Fruit fly (Drosophila melanogaster): ENCODE results near the gene AIF.

AIF gene

DNA sequence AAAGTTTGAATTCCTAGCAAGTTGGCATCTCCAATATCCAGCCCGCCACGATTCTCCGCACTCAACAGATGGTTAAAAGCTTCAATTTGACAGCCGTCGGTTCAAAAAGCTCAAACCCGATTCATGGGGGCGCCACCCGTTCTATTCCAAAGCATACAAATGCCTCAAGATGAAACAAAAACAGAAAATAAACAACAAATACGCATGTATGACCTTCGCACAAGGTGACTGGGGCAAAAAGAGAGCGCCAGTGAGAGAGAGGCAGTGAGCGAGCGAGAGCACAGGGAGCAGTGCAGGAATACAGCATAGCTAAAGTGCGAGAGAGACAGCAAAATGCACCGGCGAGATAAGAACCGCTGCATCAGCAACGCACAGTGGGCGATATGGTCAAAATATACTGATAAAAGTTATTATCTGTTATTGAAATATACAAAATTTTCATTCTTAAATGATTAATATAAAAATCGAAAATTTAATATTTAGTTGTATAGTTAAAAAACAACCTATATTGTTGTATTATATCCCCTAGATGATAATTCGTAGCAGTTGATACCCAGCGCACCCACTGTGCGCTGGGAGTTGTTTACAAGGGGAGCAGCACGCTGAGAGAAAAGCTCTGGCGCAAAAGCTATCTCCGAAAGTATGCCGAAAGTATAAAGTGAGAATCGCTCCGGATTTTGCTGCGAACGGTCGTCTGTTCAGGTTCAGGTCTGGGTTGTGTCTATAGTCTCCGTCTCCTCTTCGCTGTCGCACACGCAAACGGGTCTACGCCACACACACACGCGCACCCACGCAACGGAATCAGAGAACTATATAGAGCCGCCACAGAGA lies 21.2 kb upstream of the AIF start, which contains the start of gene Glyp (continued):
- TF ChIP-seq tup (GFP tag; optimal IDR thresholded peaks at IDR 0.05) (peak; percentile 90), prd (optimal IDR thresholded peaks at IDR 0.05) (no peak), prd (GFP tag; IDR thresholded peaks at IDR 0.05) (peak; percentile 96), CG13287 (GFP tag; IDR thresholded peaks at IDR 0.05; ENCODE audit: partially characterized antibody) (peak; percentile 68), cwo (GFP tag; optimal IDR thresholded peaks at IDR 0.05) (peak; percentile 97), chn (GFP tag; optimal IDR thresholded peaks at IDR 0.05) (peak; percentile 77), mam (GFP tag; optimal IDR thresholded peaks at IDR 0.05) (peak; percentile 69), zen2 (GFP tag; IDR thresholded peaks at IDR 0.05; ENCODE audit: partially characterized antibody) (0 out of 3 replicates have a peak, but pooled peaks have one; percentile 33), CG12769 (tag; optimal IDR thresholded peaks at IDR 0.05) (peak; percentile 89), Sin3A (optimal IDR thresholded peaks at IDR 0.05) (no peak), hkb (optimal IDR thresholded peaks at IDR 0.05) (no peak), hkb (GFP tag; IDR thresholded peaks at IDR 0.05) (peak; percentile 97), caup (GFP tag; optimal IDR thresholded peaks at IDR 0.05; ENCODE audit: severe bottlenecking) (peak; percentile 98), Spps (tag; optimal IDR thresholded peaks at IDR 0.05) (peak; percentile 91), CG10979 (tag; optimal IDR thresholded peaks at IDR 0.05) (peak; percentile 96), btn (GFP tag; optimal IDR thresholded peaks at IDR 0.05) (peak; percentile 65), nerfin-1 (tag; optimal IDR thresholded peaks at IDR 0.05) (peak; percentile 95), CG30020 (tag; optimal IDR thresholded peaks at IDR 0.05) (peak; percentile 84), salm (tag; optimal IDR thresholded peaks at IDR 0.05) (peak; percentile 96), Bgb (GFP tag; IDR thresholded peaks at IDR 0.05; ENCODE audit: partially characterized antibody) (peak; percentile 36; the same call in 1 of the 2 replicates), trem (tag; optimal IDR thresholded peaks at IDR 0.05) (peak; percentile 98), bab2 (GFP tag; optimal IDR thresholded peaks at IDR 0.05) (peak; percentile 73), CrebB (tag; optimal IDR thresholded peaks at IDR 0.05) (peak; percentile 93), vvl (GFP tag; IDR thresholded peaks at IDR 0.05) (peak; percentile 96), CG13296 (GFP tag; optimal IDR thresholded peaks at IDR 0.05) (peak; percentile 98), CG11723 (GFP tag; optimal IDR thresholded peaks at IDR 0.05) (peak; percentile 98), CG6813 (GFP tag; optimal IDR thresholded peaks at IDR 0.05) (peak; percentile 98), disco-r (GFP tag; optimal IDR thresholded peaks at IDR 0.05) (no peak), CG8359 (GFP tag; optimal IDR thresholded peaks at IDR 0.05; ENCODE audit: borderline replicate concordance) (peak; percentile 93), cg (GFP tag; optimal IDR thresholded peaks at IDR 0.05) (peak; percentile 28), pan (optimal IDR thresholded peaks at IDR 0.05) (no peak), pan (GFP tag; optimal IDR thresholded peaks at IDR 0.05 in 1 of 2, IDR thresholded peaks at IDR 0.05 in 1 of 2) (peak in 1 of 2 experiments; percentile 96), CG18619 (GFP tag; optimal IDR thresholded peaks at IDR 0.05) (peak; percentile 98), h (optimal IDR thresholded peaks at IDR 0.05) (no peak), Lhr (GFP tag; optimal IDR thresholded peaks at IDR 0.05) (peak; percentile 55), HLH3B (GFP tag; IDR thresholded peaks at IDR 0.05) (peak; percentile 97), CG13123 (GFP tag; optimal IDR thresholded peaks at IDR 0.05) (peak; percentile 84), vfl (GFP tag; optimal IDR thresholded peaks at IDR 0.05) (peak; percentile 90), NC2α (GFP tag; optimal IDR thresholded peaks at IDR 0.05) (peak; percentile 9), bowl (GFP tag; IDR thresholded peaks at IDR 0.05) (peak; percentile 86), Eip74EF (GFP tag; optimal IDR thresholded peaks at IDR 0.05) (peak in 1 of 2 experiments; percentile 96), lov (optimal IDR thresholded peaks at IDR 0.05) (no peak), lov (GFP tag; IDR thresholded peaks at IDR 0.05) (peak; percentile 74; the same call in 1 of the 3 replicates), Doc2 (GFP tag; IDR thresholded peaks at IDR 0.05) (peak; percentile 80), CG4282 (GFP tag; optimal IDR thresholded peaks at IDR 0.05) (peak; percentile 32), CG10267 (tag; optimal IDR thresholded peaks at IDR 0.05) (peak; percentile 92), pzg (GFP tag; optimal IDR thresholded peaks at IDR 0.05) (peak; percentile 79), H15 (GFP tag; IDR thresholded peaks at IDR 0.05) (peak; percentile 91), repo (GFP tag; optimal IDR thresholded peaks at IDR 0.05) (peak; percentile 66)
